Fruit fly (Drosophila melanogaster) whole organism, embryonic: Measurements from ENCODE around the gene CG9747.
A peak's percentile ranks its signal among the peaks of the same experiment; 100 is the strongest.

Source experiments
- Asciz ChIP-seq: fragments of 200-800 bp; sonication (Bioruptor generic); optimal IDR thresholded peaks from 2 replicates; lab custom pipeline; 2017; ENCODE audit warnings: missing biosample characterization, mild to moderate bottlenecking, missing genetic modification characterization, missing genetic modification reagents
- B-H1 ChIP-seq: fragments of 200-800 bp; sonication (Bioruptor generic); IDR thresholded peaks from 3 replicates; pipeline ENCODE4 v1.3.6; 2022; ENCODE audit warnings: missing biosample characterization, missing genetic modification characterization
- Bdp1 ChIP-seq: fragments of 200-800 bp; sonication (Bioruptor generic); optimal IDR thresholded peaks from 3 replicates; lab custom pipeline; 2016; ENCODE audit warnings: missing biosample characterization, missing genetic modification characterization
- CG10462 ChIP-seq: fragments of 200-800 bp; sonication (Bioruptor generic); optimal IDR thresholded peaks from 2 replicates; lab custom pipeline; 2016; ENCODE audit warnings: missing biosample characterization, missing genetic modification characterization
- CG12299 ChIP-seq: fragments of 200-800 bp; sonication (Bioruptor generic); optimal IDR thresholded peaks from 2 replicates; lab custom pipeline; 2018; ENCODE audit warnings: missing biosample characterization, mild to moderate bottlenecking, missing genetic modification characterization
- CG14667 ChIP-seq: fragments of 200-800 bp; sonication (Bioruptor generic); IDR thresholded peaks from 2 replicates; pipeline ENCODE4 v1.3.6; 2022; ENCODE audit warnings: missing biosample characterization, missing genetic modification characterization
- CG1529 ChIP-seq: fragments of 200-800 bp; sonication (Bioruptor generic); optimal IDR thresholded peaks from 3 replicates; lab custom pipeline; 2018; ENCODE audit warnings: missing biosample characterization, missing genetic modification characterization
- CG15514 ChIP-seq: fragments of 200-800 bp; sonication (Bioruptor generic); optimal IDR thresholded peaks from 3 replicates; lab custom pipeline; 2017; ENCODE audit warnings: missing biosample characterization, missing genetic modification characterization, mild to moderate bottlenecking, moderate library complexity, missing genetic modification reagents
- CG15696 ChIP-seq: fragments of 200-800 bp; sonication (Bioruptor generic); optimal IDR thresholded peaks from 2 replicates; lab custom pipeline; 2019; ENCODE audit warnings: missing biosample characterization, mild to moderate bottlenecking, missing genetic modification characterization, moderate library complexity
- CG1832 ChIP-seq: fragments of 200-800 bp; sonication (Bioruptor generic); optimal IDR thresholded peaks from 2 replicates; lab custom pipeline; 2017; ENCODE audit warnings: missing biosample characterization, mild to moderate bottlenecking, missing genetic modification characterization, inconsistent platforms
- CG18476 ChIP-seq: fragments of 200-800 bp; sonication (Bioruptor generic); optimal IDR thresholded peaks from 2 replicates; lab custom pipeline; 2016; ENCODE audit warnings: missing biosample characterization, mild to moderate bottlenecking, missing genetic modification characterization
- CG2120 ChIP-seq: fragments of 200-800 bp; sonication (Bioruptor generic); optimal IDR thresholded peaks from 3 replicates; lab custom pipeline; 2016; ENCODE audit warnings: missing biosample characterization, missing genetic modification characterization
- CG43689 ChIP-seq: fragments of 200-800 bp; sonication (Bioruptor generic); IDR thresholded peaks from 2 replicates; pipeline ENCODE4 v1.3.6; 2022; ENCODE audit warnings: missing biosample characterization, missing genetic modification characterization
- CG4617 ChIP-seq: fragments of 200-800 bp; sonication (Bioruptor generic); optimal IDR thresholded peaks from 3 replicates; lab custom pipeline; 2016; ENCODE audit warnings: missing biosample characterization, missing genetic modification characterization, borderline replicate concordance
- CG5245 ChIP-seq: fragments of 200-800 bp; sonication (Bioruptor generic); optimal IDR thresholded peaks from 3 replicates; lab custom pipeline; 2016; ENCODE audit warnings: missing biosample characterization, missing genetic modification characterization
- CG7556 ChIP-seq: fragments of 200-800 bp; sonication (Bioruptor generic); optimal IDR thresholded peaks from 2 replicates; lab custom pipeline; 2017; ENCODE audit warnings: missing biosample characterization, mild to moderate bottlenecking, missing genetic modification characterization
- CG7745 ChIP-seq: fragments of 200-800 bp; sonication (Bioruptor generic); optimal IDR thresholded peaks from 2 replicates; lab custom pipeline; 2018; ENCODE audit warnings: missing biosample characterization, mild to moderate bottlenecking, missing genetic modification characterization, moderate library complexity
- CG7987 ChIP-seq: fragments of 200-800 bp; sonication (Bioruptor generic); optimal IDR thresholded peaks from 2 replicates; lab custom pipeline; 2018; ENCODE audit warnings: missing biosample characterization, mild to moderate bottlenecking, missing genetic modification characterization, moderate library complexity
- CG8281 ChIP-seq: fragments of 200-800 bp; sonication (Bioruptor generic); optimal IDR thresholded peaks from 2 replicates; lab custom pipeline; 2018; ENCODE audit warnings: missing biosample characterization, mild to moderate bottlenecking, missing genetic modification characterization, moderate library complexity
- CG8290 ChIP-seq, 3 experiments: fragments of 200-800 bp; sonication (Bioruptor generic); optimal IDR thresholded peaks; 2 replicates each; lab custom pipeline; 2016 to 2019; ENCODE audit warnings: missing biosample characterization in 3 of 3, missing genetic modification characterization in 3 of 3, mild to moderate bottlenecking in 2 of 3, moderate library complexity in 1 of 3
- CG9437 ChIP-seq: fragments of 200-800 bp; sonication (Bioruptor generic); optimal IDR thresholded peaks from 2 replicates; lab custom pipeline; 2018; ENCODE audit warnings: missing biosample characterization, mild to moderate bottlenecking, missing genetic modification characterization
- CG9609 ChIP-seq: fragments of 200-800 bp; sonication (Bioruptor generic); optimal IDR thresholded peaks from 3 replicates; lab custom pipeline; 2016; ENCODE audit warnings: missing biosample characterization, missing genetic modification characterization
- CG9727 ChIP-seq: fragments of 200-800 bp; sonication (Bioruptor generic); optimal IDR thresholded peaks from 3 replicates; lab custom pipeline; 2017; ENCODE audit warnings: missing biosample characterization, mild to moderate bottlenecking, missing genetic modification characterization
- D ChIP-seq, 2 experiments: fragments of 200-800 bp in 1 of 2; fragments of >200 bp in 1 of 2; sonication (Bioruptor generic) in 1 of 2; optimal IDR thresholded peaks; 2 replicates in 1 of 2; 3 replicates in 1 of 2; lab custom pipeline; 2017; ENCODE audit warnings: mild to moderate bottlenecking in 1 of 2, missing biosample characterization in 1 of 2, missing genetic modification characterization in 1 of 2, missing genetic modification reagents in 1 of 2
- Dll ChIP-seq: fragments of 200-800 bp; sonication (Bioruptor generic); IDR thresholded peaks from 4 replicates; pipeline ENCODE4 v1.3.6; 2022; ENCODE audit warnings: missing biosample characterization, missing genetic modification characterization; ENCODE audit not compliant: partially characterized antibody
- E2f1 ChIP-seq: fragments of 200-800 bp; sonication (Bioruptor generic); IDR thresholded peaks from 2 replicates; pipeline ENCODE4 v1.3.6; 2022; ENCODE audit warnings: missing biosample characterization, missing genetic modification characterization
- HLH4C ChIP-seq: fragments of 200-800 bp; sonication (Bioruptor generic); IDR thresholded peaks from 3 replicates; pipeline ENCODE4 v1.3.6; 2022; ENCODE audit warnings: missing biosample characterization, missing genetic modification characterization; ENCODE audit not compliant: partially characterized antibody
- Jarid2 ChIP-seq: fragments of 200-800 bp; sonication (Bioruptor generic); optimal IDR thresholded peaks from 3 replicates; lab custom pipeline; 2017; ENCODE audit warnings: mild to moderate bottlenecking, missing biosample characterization, missing genetic modification reagents, missing genetic modification characterization
- Med ChIP-seq: fragments of 200-800 bp; sonication (Bioruptor generic); peaks from one replicate; lab custom pipeline; 2016; ENCODE audit warnings: missing biosample characterization, missing genetic modification characterization, mild to moderate bottlenecking, inconsistent platforms, moderate library complexity
- NC2β ChIP-seq: fragments of 200-800 bp; sonication (Bioruptor generic); optimal IDR thresholded peaks from 2 replicates; lab custom pipeline; 2016; ENCODE audit warnings: missing biosample characterization, missing genetic modification characterization
- Opbp ChIP-seq: fragments of 200-800 bp; sonication (Bioruptor generic); IDR thresholded peaks from 3 replicates; pipeline ENCODE4 v1.3.6; 2022; ENCODE audit warnings: missing biosample characterization, missing genetic modification characterization; ENCODE audit not compliant: partially characterized antibody
- Ravus ChIP-seq: fragments of 200-800 bp; sonication (Bioruptor generic); IDR thresholded peaks from 2 replicates; pipeline ENCODE4 v1.3.6; 2022; ENCODE audit warnings: missing biosample characterization, missing genetic modification characterization
- Sin3A ChIP-seq: fragments of >200 bp; optimal IDR thresholded peaks from 2 replicates; lab custom pipeline; 2018
- Sox102F ChIP-seq: fragments of 200-800 bp; sonication (Bioruptor generic); optimal IDR thresholded peaks from 2 replicates; lab custom pipeline; 2018; ENCODE audit warnings: missing biosample characterization, mild to moderate bottlenecking, missing genetic modification characterization, moderate library complexity
- Ssrp ChIP-seq: fragments of 200-800 bp; sonication (Bioruptor generic); optimal IDR thresholded peaks from 2 replicates; lab custom pipeline; 2018; ENCODE audit warnings: missing biosample characterization, mild to moderate bottlenecking, missing genetic modification characterization, moderate library complexity
- amos ChIP-seq: fragments of 200-800 bp; sonication (Bioruptor generic); IDR thresholded peaks from 2 replicates; pipeline ENCODE4 v1.3.6; 2022; ENCODE audit warnings: missing biosample characterization, missing genetic modification characterization; ENCODE audit not compliant: partially characterized antibody
- az2 ChIP-seq: fragments of 200-800 bp; sonication (Bioruptor generic); optimal IDR thresholded peaks from 3 replicates; lab custom pipeline; 2016; ENCODE audit warnings: missing biosample characterization, missing genetic modification characterization
- cas ChIP-seq: fragments of 200-800 bp; sonication (Bioruptor generic); IDR thresholded peaks from 2 replicates; pipeline ENCODE4 v1.3.6; 2022; ENCODE audit warnings: missing biosample characterization, missing genetic modification characterization
- disco-r ChIP-seq: fragments of 200-800 bp; sonication (Bioruptor generic); optimal IDR thresholded peaks from 2 replicates; lab custom pipeline; 2016; ENCODE audit warnings: missing biosample characterization, missing genetic modification characterization
- en ChIP-seq: fragments of 200-800 bp; sonication (Bioruptor generic); optimal IDR thresholded peaks from 2 replicates; lab custom pipeline; 2016; ENCODE audit warnings: missing biosample characterization, missing genetic modification characterization
- hkb ChIP-seq, 2 experiments: fragments of 200-800 bp in 1 of 2; fragments of >200 bp in 1 of 2; sonication (Bioruptor generic) in 1 of 2; IDR thresholded peaks in 1 of 2; optimal IDR thresholded peaks in 1 of 2; 2 replicates each; pipeline versions ENCODE4 v1.3.6 to Lab custom; 2017 to 2022; ENCODE audit warnings: missing biosample characterization in 1 of 2, missing genetic modification characterization in 1 of 2
- jumu ChIP-seq: fragments of 200-800 bp; sonication (Bioruptor generic); optimal IDR thresholded peaks from 3 replicates; lab custom pipeline; 2016; ENCODE audit warnings: missing biosample characterization, missing genetic modification characterization
- klu ChIP-seq: fragments of 200-800 bp; sonication (Bioruptor generic); IDR thresholded peaks from 2 replicates; pipeline ENCODE4 v1.3.6; 2022; ENCODE audit warnings: missing biosample characterization, missing genetic modification characterization
- lab ChIP-seq: fragments of 200-800 bp; sonication (Bioruptor generic); optimal IDR thresholded peaks from 3 replicates; lab custom pipeline; 2017; ENCODE audit warnings: missing biosample characterization, missing genetic modification characterization, mild to moderate bottlenecking, moderate library complexity, missing genetic modification reagents
- mirr ChIP-seq: fragments of 200-800 bp; sonication (Bioruptor generic); optimal IDR thresholded peaks from 3 replicates; lab custom pipeline; 2018; ENCODE audit warnings: missing biosample characterization, mild to moderate bottlenecking, missing genetic modification characterization
- nau ChIP-seq: fragments of 200-800 bp; sonication (Bioruptor generic); optimal IDR thresholded peaks from 3 replicates; lab custom pipeline; 2017; ENCODE audit warnings: missing biosample characterization, mild to moderate bottlenecking, missing genetic modification characterization, missing genetic modification reagents
- tup ChIP-seq: fragments of 200-800 bp; sonication (Bioruptor generic); optimal IDR thresholded peaks from 2 replicates; lab custom pipeline; 2016; ENCODE audit warnings: missing biosample characterization, mild to moderate bottlenecking, missing genetic modification characterization, moderate library complexity
- tx ChIP-seq: fragments of 200-800 bp; sonication (Bioruptor generic); optimal IDR thresholded peaks from 2 replicates; lab custom pipeline; 2016; ENCODE audit warnings: missing biosample characterization, missing genetic modification characterization
- zen2 ChIP-seq: fragments of 200-800 bp; sonication (Bioruptor generic); IDR thresholded peaks from 3 replicates; pipeline ENCODE4 v1.3.6; 2022; ENCODE audit warnings: missing biosample characterization, missing genetic modification characterization; ENCODE audit not compliant: partially characterized antibody

CG9747 gene

dm6 chr3R:30191462-30191874, 416 bp upstream of the CG9747 start (continued):
- TF ChIP-seq CG10462 (GFP tag; lab: Kevin White, UChicago) (peak; percentile 12), Bdp1 (no peak), CG4617 (GFP tag; lab: Kevin White, UChicago) (no peak), CG9609 (peak; percentile 48), nau (GFP tag; lab: Kevin White, UChicago) (no peak), D (optimal IDR thresholded peaks at IDR 0.05; lab: Kevin White, UChicago) (no peak), D (GFP tag; optimal IDR thresholded peaks at IDR 0.05; lab: Kevin White, UChicago) (no peak), mirr (GFP tag; lab: Kevin White, UChicago) (no peak), CG9437 (peak; percentile 57), NC2β (GFP tag; lab: Kevin White, UChicago) (no peak), Med (GFP tag; lab: Kevin White, UChicago) (peak; percentile 92), Sin3A (lab: Kevin White, UChicago) (no peak), CG8281 (no peak), CG15514 (GFP tag; lab: Kevin White, UChicago) (no peak), CG12299 (tag; lab: Kevin White, UChicago) (no peak), klu (GFP tag; lab: Robert Waterston, UW) (peak; percentile 29; the same call in 1 of the 2 replicates), amos (GFP tag; lab: Robert Waterston, UW) (no peak), Jarid2 (GFP tag; lab: Kevin White, UChicago) (no peak), CG2120 (GFP tag; lab: Kevin White, UChicago) (peak; percentile 48), Sox102F (GFP tag; lab: Kevin White, UChicago) (peak; percentile 45), disco-r (no peak), Asciz (GFP tag; lab: Kevin White, UChicago) (no peak), cas (no peak), Opbp (GFP tag; lab: Robert Waterston, UW) (no peak), CG7556 (GFP tag; lab: Kevin White, UChicago) (peak; percentile 66), Dll (no peak), jumu (peak; percentile 49), lab (GFP tag; lab: Kevin White, UChicago) (no peak), HLH4C (GFP tag; lab: Robert Waterston, UW) (no peak), CG5245 (no peak), E2f1 (GFP tag; lab: Robert Waterston, UW) (peak; percentile 16; the same call in 1 of the 2 replicates), en (GFP tag; lab: Kevin White, UChicago) (no peak), B-H1 (GFP tag; lab: Robert Waterston, UW) (no peak), CG1832 (GFP tag; lab: Kevin White, UChicago) (no peak), az2 (GFP tag; lab: Kevin White, UChicago) (peak; percentile 34), CG18476 (GFP tag; lab: Kevin White, UChicago) (no peak), CG14667 (GFP tag; lab: Robert Waterston, UW) (no peak), CG1529 (peak; percentile 40), CG15696 (no peak), CG8290 (GFP tag; optimal IDR thresholded peaks at IDR 0.05; lab: Kevin White, UChicago) (no peak), CG8290 (tag; optimal IDR thresholded peaks at IDR 0.05; lab: Kevin White, UChicago) (no peak), hkb (optimal IDR thresholded peaks at IDR 0.05; lab: Kevin White, UChicago) (no peak), hkb (GFP tag; IDR thresholded peaks at IDR 0.05; lab: Robert Waterston, UW) (no peak), CG7745 (tag; lab: Kevin White, UChicago) (no peak), tup (GFP tag; lab: Kevin White, UChicago) (no peak), CG9727 (GFP tag; lab: Kevin White, UChicago) (peak; percentile 47), tx (GFP tag; lab: Kevin White, UChicago) (peak; percentile 35), CG43689 (GFP tag; lab: Robert Waterston, UW) (no peak), zen2 (GFP tag; lab: Robert Waterston, UW) (no peak), Ravus (no peak), Ssrp (tag; lab: Kevin White, UChicago) (peak; percentile 48), CG7987 (GFP tag; lab: Kevin White, UChicago) (no peak)
